Fruit fly (Drosophila melanogaster) whole organism, embryonic: ENCODE results near the gene Syx4.
A peak's percentile ranks its signal among the peaks of the same experiment; 100 is the strongest.

Experiments
- Adf1 ChIP-seq: fragments of 200-800 bp; sonication (Bioruptor generic); IDR thresholded peaks from 2 replicates; pipeline ENCODE4 v1.3.6; 2022; ENCODE audit warnings: missing biosample characterization, missing genetic modification characterization
- CG10209 ChIP-seq: fragments of 200-800 bp; sonication (Bioruptor generic); optimal IDR thresholded peaks from 3 replicates; lab custom pipeline; 2017; ENCODE audit warnings: missing biosample characterization, mild to moderate bottlenecking, missing genetic modification characterization, missing genetic modification reagents
- CG10543 ChIP-seq: fragments of 200-800 bp; sonication (Bioruptor generic); optimal IDR thresholded peaks from 3 replicates; lab custom pipeline; 2017; ENCODE audit warnings: missing biosample characterization, mild to moderate bottlenecking, missing genetic modification characterization, moderate library complexity
- CG10654 ChIP-seq: fragments of 200-800 bp; sonication (Bioruptor generic); optimal IDR thresholded peaks from 2 replicates; lab custom pipeline; 2016; ENCODE audit warnings: missing biosample characterization, missing genetic modification characterization
- CG11560 ChIP-seq: fragments of 200-800 bp; sonication (Bioruptor generic); IDR thresholded peaks from 3 replicates; pipeline ENCODE4 v1.3.6; 2022; ENCODE audit warnings: missing biosample characterization, missing genetic modification characterization
- CG11723 ChIP-seq: fragments of 200-800 bp; sonication (Bioruptor generic); optimal IDR thresholded peaks from 2 replicates; lab custom pipeline; 2017; ENCODE audit warnings: missing biosample characterization, mild to moderate bottlenecking, missing genetic modification characterization
- CG12155 ChIP-seq: fragments of 200-800 bp; sonication (Bioruptor generic); optimal IDR thresholded peaks from 3 replicates; lab custom pipeline; 2016; ENCODE audit warnings: missing biosample characterization, missing genetic modification characterization
- CG12659 ChIP-seq: fragments of 200-800 bp; sonication (Bioruptor generic); optimal IDR thresholded peaks from 3 replicates; lab custom pipeline; 2017; ENCODE audit warnings: mild to moderate bottlenecking, missing biosample characterization, missing genetic modification reagents, missing genetic modification characterization
- CG13624 ChIP-seq: fragments of 200-800 bp; sonication (Bioruptor generic); optimal IDR thresholded peaks from 2 replicates; lab custom pipeline; 2016; ENCODE audit warnings: missing biosample characterization, missing genetic modification characterization
- CG13775 ChIP-seq: fragments of 200-800 bp; sonication (Bioruptor generic); optimal IDR thresholded peaks from 3 replicates; lab custom pipeline; 2017; ENCODE audit warnings: missing biosample characterization, mild to moderate bottlenecking, missing genetic modification characterization
- CG14965 ChIP-seq: fragments of 200-800 bp; sonication (Bioruptor generic); optimal IDR thresholded peaks from 2 replicates; lab custom pipeline; 2016; ENCODE audit warnings: missing biosample characterization, missing genetic modification characterization, borderline replicate concordance
- CG17912 ChIP-seq: fragments of 200-800 bp; sonication (Bioruptor generic); optimal IDR thresholded peaks from 2 replicates; lab custom pipeline; 2018; ENCODE audit warnings: missing biosample characterization, mild to moderate bottlenecking, missing genetic modification characterization
- CG18011 ChIP-seq: fragments of 200-800 bp; sonication (Bioruptor generic); optimal IDR thresholded peaks from 2 replicates; lab custom pipeline; 2017; ENCODE audit warnings: missing biosample characterization, missing genetic modification characterization, mild to moderate bottlenecking, moderate library complexity, missing genotype
- CG18764 ChIP-seq: fragments of 200-800 bp; sonication (Bioruptor generic); optimal IDR thresholded peaks from 3 replicates; lab custom pipeline; 2016; ENCODE audit warnings: missing biosample characterization, missing genetic modification characterization
- CG31224 ChIP-seq: fragments of 200-800 bp; sonication (Bioruptor generic); IDR thresholded peaks from 2 replicates; pipeline ENCODE4 v1.3.6; 2022; ENCODE audit warnings: missing biosample characterization, missing genetic modification characterization
- CG33213 ChIP-seq: fragments of 200-800 bp; sonication (Bioruptor generic); optimal IDR thresholded peaks from 3 replicates; lab custom pipeline; 2016; ENCODE audit warnings: missing biosample characterization, missing genetic modification characterization
- CG4328 ChIP-seq: fragments of 200-800 bp; sonication (Bioruptor generic); optimal IDR thresholded peaks from 3 replicates; lab custom pipeline; 2017; ENCODE audit warnings: missing biosample characterization, missing genetic modification reagents, missing genetic modification characterization
- CG4820 ChIP-seq: fragments of 200-800 bp; sonication (Bioruptor generic); optimal IDR thresholded peaks from 3 replicates; lab custom pipeline; 2016; ENCODE audit warnings: missing biosample characterization, missing genetic modification characterization
- CG7357 ChIP-seq: fragments of 200-800 bp; sonication (Bioruptor generic); IDR thresholded peaks from 3 replicates; pipeline ENCODE4 v1.3.6; 2022; ENCODE audit warnings: missing biosample characterization, missing genetic modification characterization
- CG7963 ChIP-seq: fragments of 200-800 bp; sonication (Bioruptor generic); IDR thresholded peaks from 3 replicates; pipeline ENCODE4 v1.3.6; 2022; ENCODE audit warnings: missing biosample characterization, missing genetic modification characterization; ENCODE audit not compliant: partially characterized antibody
- CG9215 ChIP-seq: fragments of 200-800 bp; sonication (Bioruptor generic); IDR thresholded peaks from 2 replicates; pipeline ENCODE4 v1.3.6; 2022; ENCODE audit warnings: missing biosample characterization, missing genetic modification characterization
- CG9437 ChIP-seq: fragments of 200-800 bp; sonication (Bioruptor generic); optimal IDR thresholded peaks from 2 replicates; lab custom pipeline; 2018; ENCODE audit warnings: missing biosample characterization, mild to moderate bottlenecking, missing genetic modification characterization
- Drgx ChIP-seq: fragments of 200-800 bp; sonication (Bioruptor generic); IDR thresholded peaks from 2 replicates; pipeline ENCODE4 v1.3.6; 2022; ENCODE audit warnings: missing biosample characterization, missing genetic modification characterization
- HLHmδ ChIP-seq: fragments of 200-800 bp; sonication (Bioruptor generic); optimal IDR thresholded peaks from 2 replicates; lab custom pipeline; 2018; ENCODE audit warnings: missing biosample characterization, mild to moderate bottlenecking, missing genetic modification characterization, moderate library complexity
- Lhr ChIP-seq: fragments of 200-800 bp; sonication (Bioruptor generic); optimal IDR thresholded peaks from 3 replicates; lab custom pipeline; 2017; ENCODE audit warnings: mild to moderate bottlenecking, missing biosample characterization, missing genetic modification reagents, missing genetic modification characterization
- Mad ChIP-seq: fragments of 200-800 bp; sonication (Bioruptor generic); optimal IDR thresholded peaks from 2 replicates; lab custom pipeline; 2016; ENCODE audit warnings: missing biosample characterization, missing genetic modification characterization
- Med ChIP-seq: fragments of 200-800 bp; sonication (Bioruptor generic); peaks from one replicate; lab custom pipeline; 2016; ENCODE audit warnings: missing biosample characterization, missing genetic modification characterization, mild to moderate bottlenecking, inconsistent platforms, moderate library complexity
- Mrtf ChIP-seq: fragments of 200-800 bp; sonication (Bioruptor generic); IDR thresholded peaks from 3 replicates; pipeline ENCODE4 v1.3.6; 2022; ENCODE audit warnings: missing biosample characterization, missing genetic modification characterization
- Pdp1 ChIP-seq, 2 experiments: fragments of 200-800 bp; sonication (Bioruptor generic); optimal IDR thresholded peaks; 3 replicates each; lab custom pipeline; 2016; ENCODE audit warnings: missing biosample characterization in 2 of 2, missing genetic modification characterization in 2 of 2, mild to moderate bottlenecking in 1 of 2, moderate library complexity in 1 of 2
- Poxn ChIP-seq: fragments of 200-800 bp; sonication (Bioruptor generic); IDR thresholded peaks from 2 replicates; pipeline ENCODE4 v1.3.6; 2022; ENCODE audit warnings: missing biosample characterization, missing genetic modification characterization
- bowl ChIP-seq: fragments of 200-800 bp; sonication (Bioruptor generic); IDR thresholded peaks from 2 replicates; pipeline ENCODE4 v1.3.6; 2022; ENCODE audit warnings: missing biosample characterization, missing genetic modification characterization
- chif ChIP-seq, 2 experiments: fragments of 200-800 bp; sonication (Bioruptor generic); optimal IDR thresholded peaks; 3 replicates each; lab custom pipeline; 2016; ENCODE audit warnings: missing biosample characterization in 2 of 2, missing genetic modification characterization in 2 of 2
- crp ChIP-seq, 2 experiments: fragments of 200-800 bp; sonication (Bioruptor generic); optimal IDR thresholded peaks; 2 replicates in 1 of 2; 3 replicates in 1 of 2; lab custom pipeline; 2017; ENCODE audit warnings: missing biosample characterization in 2 of 2, missing genetic modification characterization in 2 of 2, mild to moderate bottlenecking in 1 of 2, moderate library complexity in 1 of 2
- eve ChIP-seq, 2 experiments: fragments of >200 bp; optimal IDR thresholded peaks; 2 replicates each; lab custom pipeline; 2017; ENCODE audit warnings: missing biosample characterization in 2 of 2, missing genetic modification characterization in 2 of 2
- fd96Cb ChIP-seq: fragments of 200-800 bp; sonication (Bioruptor generic); optimal IDR thresholded peaks from 2 replicates; lab custom pipeline; 2018; ENCODE audit warnings: missing biosample characterization, mild to moderate bottlenecking, missing genetic modification characterization, moderate library complexity
- gce ChIP-seq: fragments of 200-800 bp; sonication (Bioruptor generic); IDR thresholded peaks from 3 replicates; pipeline ENCODE4 v1.3.6; 2022; ENCODE audit warnings: missing biosample characterization, missing genetic modification characterization
- gcm ChIP-seq: fragments of 200-800 bp; sonication (Bioruptor generic); optimal IDR thresholded peaks from 2 replicates; lab custom pipeline; 2019; ENCODE audit warnings: missing biosample characterization, mild to moderate bottlenecking, missing genetic modification characterization, moderate library complexity
- her ChIP-seq: fragments of 200-800 bp; sonication (Bioruptor generic); optimal IDR thresholded peaks from 2 replicates; lab custom pipeline; 2016; ENCODE audit warnings: missing biosample characterization, missing genetic modification characterization
- insv ChIP-seq, 2 experiments: fragments of 200-800 bp; sonication (Bioruptor generic); optimal IDR thresholded peaks; 3 replicates each; lab custom pipeline; 2016 to 2018; ENCODE audit warnings: missing biosample characterization in 2 of 2, missing genetic modification characterization in 2 of 2
- knrl ChIP-seq: fragments of 200-800 bp; sonication (Bioruptor generic); IDR thresholded peaks from 3 replicates; pipeline ENCODE4 v1.3.6; 2022; ENCODE audit warnings: missing biosample characterization, missing genetic modification characterization; ENCODE audit not compliant: partially characterized antibody
- nmo ChIP-seq: fragments of 200-800 bp; sonication (Bioruptor generic); optimal IDR thresholded peaks from 2 replicates; lab custom pipeline; 2018; ENCODE audit warnings: missing biosample characterization, mild to moderate bottlenecking, missing genetic modification characterization, moderate library complexity
- pb ChIP-seq: fragments of 200-800 bp; sonication (Bioruptor generic); optimal IDR thresholded peaks from 3 replicates; lab custom pipeline; 2016; ENCODE audit warnings: missing biosample characterization, missing genetic modification characterization
- repo ChIP-seq: fragments of 200-800 bp; sonication (Bioruptor generic); optimal IDR thresholded peaks from 2 replicates; lab custom pipeline; 2016; ENCODE audit warnings: missing biosample characterization, missing genetic modification characterization
- sens ChIP-seq: fragments of 200-800 bp; sonication (Bioruptor generic); peaks from one replicate; lab custom pipeline; 2016; ENCODE audit warnings: missing biosample characterization, missing genetic modification characterization
- sqz ChIP-seq: fragments of 200-800 bp; sonication (Bioruptor generic); optimal IDR thresholded peaks from 3 replicates; lab custom pipeline; 2018; ENCODE audit warnings: missing biosample characterization, mild to moderate bottlenecking, missing genetic modification characterization
- tin ChIP-seq: fragments of 200-800 bp; sonication (Bioruptor generic); optimal IDR thresholded peaks from 3 replicates; lab custom pipeline; 2016; ENCODE audit warnings: missing biosample characterization, missing genetic modification characterization
- unc-4 ChIP-seq: fragments of 200-800 bp; sonication (Bioruptor generic); IDR thresholded peaks from 2 replicates; pipeline ENCODE4 v1.3.6; 2022; ENCODE audit warnings: missing biosample characterization, missing genetic modification characterization; ENCODE audit not compliant: partially characterized antibody
- usp ChIP-seq: fragments of >200 bp; optimal IDR thresholded peaks from 2 replicates; lab custom pipeline; 2017; ENCODE audit warnings: missing biosample characterization, missing genetic modification characterization
- zen2 ChIP-seq: fragments of 200-800 bp; sonication (Bioruptor generic); IDR thresholded peaks from 3 replicates; pipeline ENCODE4 v1.3.6; 2022; ENCODE audit warnings: missing biosample characterization, missing genetic modification characterization; ENCODE audit not compliant: partially characterized antibody
- zf30C ChIP-seq: fragments of 200-800 bp; sonication (Bioruptor generic); optimal IDR thresholded peaks from 3 replicates; lab custom pipeline; 2018; ENCODE audit warnings: missing biosample characterization, mild to moderate bottlenecking, missing genetic modification characterization
- zfh2 ChIP-seq: fragments of 200-800 bp; sonication (Bioruptor generic); optimal IDR thresholded peaks from 2 replicates; lab custom pipeline; 2016; ENCODE audit warnings: missing biosample characterization, missing genetic modification characterization

Syx4 gene

DNA sequence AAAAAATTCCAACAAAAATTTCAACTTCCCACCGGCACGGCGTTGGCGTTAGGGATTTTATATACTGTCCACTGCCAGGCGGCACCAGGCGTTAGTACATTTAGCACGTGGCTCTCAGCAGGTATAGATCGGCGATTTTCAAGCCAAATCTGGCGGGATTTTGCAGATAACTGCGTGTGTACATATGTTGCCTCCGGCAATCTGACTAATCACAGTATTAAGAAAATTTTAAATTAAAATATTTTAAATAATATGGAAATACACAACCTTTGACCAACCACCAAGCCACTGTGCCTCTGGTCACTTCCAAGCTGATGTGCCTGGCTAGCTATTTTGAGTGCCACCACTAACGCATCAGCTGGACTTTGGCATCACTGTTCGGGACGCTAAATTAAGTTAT lies 11.7 kb downstream of the Syx4 start, which contains the start of the genes ttm50 and CG2712 (continued):
- no peak for TF ChIP-seq CG12155
- TF ChIP-seq unc-4 (GFP tag; lab: Robert Waterston, UW): no peak
- no peak for TF ChIP-seq usp (GFP tag; lab: Kevin White, UChicago)
- no peak for TF ChIP-seq repo (GFP tag; lab: Kevin White, UChicago)
- TF ChIP-seq sens (GFP tag; lab: Kevin White, UChicago): no peak
- TF ChIP-seq chif (GFP tag; optimal IDR thresholded peaks at IDR 0.05; lab: Kevin White, UChicago): no peak
- no peak for TF ChIP-seq CG14965 (GFP tag; lab: Kevin White, UChicago)
- peak; percentile 1 to 23 for TF ChIP-seq Pdp1 (GFP tag; optimal IDR thresholded peaks at IDR 0.05; lab: Kevin White, UChicago)
- no peak for TF ChIP-seq eve (GFP tag; optimal IDR thresholded peaks at IDR 0.05; lab: Kevin White, UChicago)
- peak; percentile 45 for TF ChIP-seq tin (GFP tag; lab: Kevin White, UChicago)
- TF ChIP-seq Adf1: 0 out of 2 replicates have a peak, but pooled peaks have one; percentile 25
- TF ChIP-seq CG13775: peak; percentile 73
- no peak for TF ChIP-seq gcm (GFP tag; lab: Kevin White, UChicago)
- TF ChIP-seq Med: peak; percentile 62
- peak; percentile 5 for TF ChIP-seq CG4820 (GFP tag; lab: Kevin White, UChicago)
- no peak for TF ChIP-seq sqz (GFP tag; lab: Kevin White, UChicago)
- TF ChIP-seq zen2: no peak
- no peak for TF ChIP-seq CG13624 (GFP tag; lab: Kevin White, UChicago)
- TF ChIP-seq CG7963 (GFP tag; lab: Robert Waterston, UW): no peak
- no peak for TF ChIP-seq CG10209 (GFP tag; lab: Kevin White, UChicago)
- no peak for TF ChIP-seq CG7357 (GFP tag; lab: Robert Waterston, UW)
- TF ChIP-seq Mrtf (GFP tag; lab: Robert Waterston, UW): peak; percentile 53; the same call in 1 of the 3 replicates
- peak; percentile 57 to 93 for TF ChIP-seq crp (GFP tag; optimal IDR thresholded peaks at IDR 0.05; lab: Kevin White, UChicago)
- TF ChIP-seq Drgx (GFP tag; lab: Robert Waterston, UW): no peak
- peak; percentile 76 for TF ChIP-seq CG12659 (GFP tag; lab: Kevin White, UChicago)
- no peak for TF ChIP-seq Poxn (GFP tag; lab: Robert Waterston, UW)
- no peak for TF ChIP-seq Lhr (GFP tag; lab: Kevin White, UChicago)
- 0 out of 2 replicates have a peak, but pooled peaks have one; percentile 40 for TF ChIP-seq CG31224 (GFP tag; lab: Robert Waterston, UW)
- TF ChIP-seq Mad (GFP tag; lab: Kevin White, UChicago): no peak
- peak; percentile 64 for TF ChIP-seq CG9215 (GFP tag; lab: Robert Waterston, UW)
- no peak for TF ChIP-seq bowl (GFP tag; lab: Robert Waterston, UW)
- TF ChIP-seq CG33213 (GFP tag; lab: Kevin White, UChicago): no peak
- peak in 1 of 2 experiments; percentile 23 for TF ChIP-seq insv (GFP tag; optimal IDR thresholded peaks at IDR 0.05; lab: Kevin White, UChicago)
- TF ChIP-seq zfh2 (GFP tag; lab: Kevin White, UChicago): peak; percentile 33
- peak; percentile 37; the same call in 1 of the 3 replicates for TF ChIP-seq knrl (GFP tag; lab: Robert Waterston, UW)
- peak; percentile 22 for TF ChIP-seq CG10654
- TF ChIP-seq her: no peak
- no peak for TF ChIP-seq CG11723 (GFP tag; lab: Kevin White, UChicago)
- TF ChIP-seq gce: no peak
- no peak for TF ChIP-seq HLHmδ (GFP tag; lab: Kevin White, UChicago)
- no peak for TF ChIP-seq CG18764 (GFP tag; lab: Kevin White, UChicago)
- TF ChIP-seq CG10543: peak; percentile 81
- peak; percentile 84 for TF ChIP-seq nmo (GFP tag; lab: Kevin White, UChicago)
- no peak for TF ChIP-seq CG11560 (tag; lab: Robert Waterston, UW)
- peak; percentile 33 for TF ChIP-seq fd96Cb (tag; lab: Kevin White, UChicago)
- no peak for TF ChIP-seq CG17912 (GFP tag; lab: Kevin White, UChicago)
- peak; percentile 31 for TF ChIP-seq CG4328
- TF ChIP-seq zf30C (GFP tag; lab: Kevin White, UChicago): no peak
- no peak for TF ChIP-seq CG18011
- TF ChIP-seq pb: no peak
- TF ChIP-seq CG9437 (GFP tag; lab: Kevin White, UChicago): peak; percentile 19
